Fruit fly (Drosophila melanogaster) whole organism, wandering third instar larva: ENCODE results near the gene CG43138.

Source experiments
- CG9705 ChIP-seq: fragments of 200-800 bp; sonication (Bioruptor generic); optimal IDR thresholded peaks from 2 replicates; lab custom pipeline; 2018; ENCODE audit warnings: missing biosample characterization, mild to moderate bottlenecking, missing genetic modification characterization
- Dif ChIP-seq: fragments of 200-275, 200-300 bp; sonication (Bioruptor generic); optimal IDR thresholded peaks from 2 replicates; lab custom pipeline; 2018; ENCODE audit warnings: missing biosample characterization, missing genetic modification characterization; ENCODE audit not compliant: partially characterized antibody
- HLH106 ChIP-seq: fragments of 200-800 bp; optimal IDR thresholded peaks from 3 replicates; lab custom pipeline; 2019; ENCODE audit warnings: missing biosample characterization, mild to moderate bottlenecking, missing genetic modification characterization, moderate library complexity
- br ChIP-seq: fragments of 200-800 bp; sonication (Bioruptor generic); optimal IDR thresholded peaks from 2 replicates; lab custom pipeline; 2016; ENCODE audit warnings: missing biosample characterization, missing genetic modification characterization
- foxo ChIP-seq, 2 experiments: fragments of 200-800 bp; sonication (Bioruptor generic); optimal IDR thresholded peaks; 2 replicates in 1 of 2; 3 replicates in 1 of 2; lab custom pipeline; 2016 to 2017; ENCODE audit warnings: missing biosample characterization in 2 of 2, missing genetic modification characterization in 2 of 2
- sage ChIP-seq: fragments of 200-800 bp; sonication (Bioruptor generic); optimal IDR thresholded peaks from 2 replicates; lab custom pipeline; 2016; ENCODE audit warnings: missing biosample characterization, mild to moderate bottlenecking, missing genetic modification characterization
- tai ChIP-seq: sonication (Bioruptor generic); optimal IDR thresholded peaks from 2 replicates; lab custom pipeline; 2016; ENCODE audit warnings: missing biosample characterization, missing genetic modification characterization

The CG43138 gene

DNA sequence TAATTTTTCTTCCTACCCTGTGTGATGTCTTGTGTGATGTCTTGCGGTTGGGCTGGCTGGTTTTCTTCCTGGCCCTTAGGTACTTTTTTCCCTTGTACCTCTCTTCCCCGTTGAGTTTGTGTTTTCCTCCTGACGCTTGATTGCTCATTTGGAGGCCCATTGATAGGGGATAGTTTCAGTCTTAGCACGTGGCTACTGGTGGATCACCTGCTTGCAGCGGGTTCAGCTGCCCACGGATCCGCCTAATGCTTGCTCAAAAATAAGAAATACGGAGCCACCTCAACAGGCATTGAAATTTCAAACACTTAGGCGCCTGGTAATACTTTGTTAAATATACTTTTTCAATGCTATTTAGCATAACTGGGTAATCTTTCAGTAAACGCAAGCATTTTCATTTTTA is 45.9 kb downstream of the CG43138 start, which contains the start of gene CG11369:
CG11369 (plus strand) TSS at position 301 of the 400 bp plus-strand sequence.
- TF ChIP-seq Dif (no peak), CG9705 (no peak), br (GFP tag; lab: Kevin White, UChicago) (no peak), tai (GFP tag; lab: Kevin White, UChicago) (no peak), HLH106 (tag; lab: Kevin White, UChicago) (no peak), sage (GFP tag; lab: Kevin White, UChicago) (no peak), foxo (GFP tag; optimal IDR thresholded peaks at IDR 0.05; lab: Kevin White, UChicago) (no peak)
